Worm (Caenorhabditis elegans): ENCODE data around the gene ins-9.

ins-9 gene

ce11 chrX:8866563-8866962, at the start of gene ins-9:
ins-9 (minus strand) TSS chrX:8866663.
- no peak for TF ChIP-seq unc-62 (GFP tag; optimal IDR thresholded peaks at IDR 0.05)

ce11 chrX:8911077-8911476, 44.6 kb upstream of the ins-9 start, which contains the start of gene cyn-8:
cyn-8 (plus strand) TSS chrX:8911293.
- TF ChIP-seq unc-62 (GFP tag; optimal IDR thresholded peaks at IDR 0.05) = no peak

ce11 chrX:8905089-8905488, 38.6 kb upstream of the ins-9 start, which contains the start of gene ensh-1:
ensh-1 (plus strand) TSS chrX:8905389.
- no peak for TF ChIP-seq unc-62 (GFP tag; optimal IDR thresholded peaks at IDR 0.05)

- TF ChIP-seq unc-62 (GFP tag; optimal IDR thresholded peaks at IDR 0.05) = no peak
Observed at ce11 chrX:8902920-8903319, 36.5 kb upstream of the ins-9 start.

- TF ChIP-seq unc-62 (GFP tag; optimal IDR thresholded peaks at IDR 0.05) = no peak
Observed at ce11 chrX:8892808-8893207, 26.3 kb upstream of the ins-9 start, which contains the start of gene C13E3.1. C13E3.1 (plus strand) TSS chrX:8893108.

ce11 chrX:8891393-8891953, 25.0 kb upstream of the ins-9 start:
- TF ChIP-seq unc-62 (GFP tag; optimal IDR thresholded peaks at IDR 0.05) = no peak

ce11 chrX:8890251-8890755, 23.8 kb upstream of the ins-9 start:
- no peak for TF ChIP-seq unc-62 (GFP tag; optimal IDR thresholded peaks at IDR 0.05)

- TF ChIP-seq unc-62 (GFP tag; optimal IDR thresholded peaks at IDR 0.05) = no peak
Observed at ce11 chrX:8888835-8889234, 22.4 kb upstream of the ins-9 start.

- no peak for TF ChIP-seq unc-62 (GFP tag; optimal IDR thresholded peaks at IDR 0.05)
Observed at ce11 chrX:8882162-8882561, 15.7 kb upstream of the ins-9 start.

- no peak for TF ChIP-seq unc-62 (GFP tag; optimal IDR thresholded peaks at IDR 0.05)
Observed at ce11 chrX:8879349-8879748, 12.9 kb upstream of the ins-9 start, which contains the start of gene C06E2.2. C06E2.2 (plus strand) TSS chrX:8879649.

- no peak for TF ChIP-seq unc-62 (GFP tag; optimal IDR thresholded peaks at IDR 0.05)
Observed at ce11 chrX:8878709-8879108, 12.2 kb upstream of the ins-9 start.

- TF ChIP-seq unc-62 (GFP tag; optimal IDR thresholded peaks at IDR 0.05) = no peak
Observed at ce11 chrX:8877162-8877561, 10.7 kb upstream of the ins-9 start.

ce11 chrX:8875867-8876266, 9.4 kb upstream of the ins-9 start:
- TF ChIP-seq unc-62 (GFP tag; optimal IDR thresholded peaks at IDR 0.05) = no peak

ce11 chrX:8874748-8875147, 8.3 kb upstream of the ins-9 start, which contains the start of gene C06E2.1:
C06E2.1 (minus strand) TSS chrX:8874848.
- no peak for TF ChIP-seq unc-62 (GFP tag; optimal IDR thresholded peaks at IDR 0.05)

ce11 chrX:8869112-8869675, 2.7 kb upstream of the ins-9 start, which contains the start of the genes ubc-22 and ubc-21:
ubc-22 (minus strand) TSS chrX:8869162.
ubc-21 (plus strand) TSS chrX:8869625.
- TF ChIP-seq unc-62 (GFP tag; optimal IDR thresholded peaks at IDR 0.05) = no peak

ce11 chrX:8860958-8861357, 5.5 kb downstream of the ins-9 start, which contains the start of gene C06E2.9:
C06E2.9 (plus strand) TSS chrX:8861258.
- no peak for TF ChIP-seq unc-62 (GFP tag; optimal IDR thresholded peaks at IDR 0.05)

- no peak for TF ChIP-seq unc-62 (GFP tag; optimal IDR thresholded peaks at IDR 0.05)
Observed at ce11 chrX:8859538-8859937, 6.9 kb downstream of the ins-9 start.

Data from whole organism, dauer.